Fruit fly (Drosophila melanogaster) Kc167 (cell line): ENCODE results near the gene a6.

Experiments used
- h ChIP-seq: fragments of >200 bp; optimal IDR thresholded peaks from 3 replicates; lab custom pipeline; 2018; ENCODE audit warnings: missing external identifiers
- insv ChIP-seq: fragments of >200 bp; optimal IDR thresholded peaks from 3 replicates; lab custom pipeline; 2018; ENCODE audit warnings: missing external identifiers
- psq ChIP-seq: fragments of >200 bp; optimal IDR thresholded peaks from 2 replicates; lab custom pipeline; 2017; ENCODE audit warnings: missing external identifiers

dm6 chrX:1714874-1715273 lies 19.2 kb upstream of the a6 start:
- TF ChIP-seq psq (lab: Kevin White, UChicago) (no peak), h (no peak), insv (no peak)
